Worm (Caenorhabditis elegans): ENCODE results near the gene exos-1.

ce11 chrIII:11012264-11012663 is 3.4 kb downstream of the exos-1 start, which contains the start of gene kvs-4:
- TF ChIP-seq med-1 (GFP tag; optimal IDR thresholded peaks at IDR 0.05; ENCODE audit: insufficient read depth), result no peak
- TF ChIP-seq T22C8.4 (GFP tag; IDR thresholded peaks at IDR 0.05), result no peak
- no peak for TF ChIP-seq ztf-29 (GFP tag; IDR thresholded peaks at IDR 0.05)
- no peak for TF ChIP-seq ztf-23 (GFP tag; IDR thresholded peaks at IDR 0.05)
- TF ChIP-seq cog-1 (tag; optimal IDR thresholded peaks at IDR 0.05), result no peak
- no peak for TF ChIP-seq flt-1 (GFP tag; IDR thresholded peaks at IDR 0.05)
